Worm (Caenorhabditis elegans) whole organism, L4 larva: Measurements from ENCODE around the gene ugt-62.

Experiments used
- R02D3.7 ChIP-seq: fragments of 150-350 bp; sonication (generic microtip); optimal IDR thresholded peaks from 3 replicates; lab custom pipeline; 2014; ENCODE audit warnings: missing biosample characterization, missing genetic modification characterization
- T20F7.1 ChIP-seq: fragments of 200-800 bp; sonication (Bioruptor generic); optimal IDR thresholded peaks from 2 replicates; lab custom pipeline; 2018; ENCODE audit warnings: mild to moderate bottlenecking, missing genetic modification characterization, missing compliant biosample characterization
- T26A8.4 ChIP-seq: fragments of 200-800 bp; sonication (Bioruptor generic); IDR thresholded peaks from 2 replicates; pipeline ENCODE4 v1.3.6; 2022; ENCODE audit warnings: missing genetic modification characterization, missing compliant biosample characterization
- Y48G9A.11 ChIP-seq: fragments of 200-800 bp; sonication (Bioruptor generic); IDR thresholded peaks from 2 replicates; pipeline ENCODE4 v1.3.6; 2022; ENCODE audit warnings: missing genetic modification reagents, missing genetic modification characterization, missing compliant biosample characterization
- ZK546.5 ChIP-seq, 2 experiments: sonication (generic microtip); optimal IDR thresholded peaks; 2 replicates each; lab custom pipeline; 2017; ENCODE audit warnings: missing biosample characterization in 2 of 2, missing genetic modification characterization in 2 of 2
- aha-1 ChIP-seq: fragments of 150-350 bp; peaks from one replicate; lab custom pipeline; 2014; ENCODE audit warnings: missing biosample characterization, missing genetic modification characterization
- ama-1 ChIP-seq: fragments of 150-350 bp; optimal IDR thresholded peaks from 2 replicates; lab custom pipeline; 2014; ENCODE audit warnings: inconsistent platforms, mixed read lengths
- arid-1 ChIP-seq: fragments of 200-800 bp; sonication (Bioruptor generic); conservative IDR thresholded peaks from 2 replicates; pipeline ENCODE4 v1.3.6; 2022; ENCODE audit warnings: missing genetic modification reagents, missing genetic modification characterization, missing compliant biosample characterization
- attf-4 ChIP-seq: sonication (generic microtip); optimal IDR thresholded peaks from 3 replicates; lab custom pipeline; 2017; ENCODE audit warnings: missing biosample characterization, missing genetic modification characterization
- ceh-32 ChIP-seq: sonication (generic microtip); optimal IDR thresholded peaks from 2 replicates; lab custom pipeline; 2016; ENCODE audit warnings: mild to moderate bottlenecking, missing genetic modification characterization, missing compliant biosample characterization; ENCODE audit not compliant: poor library complexity
- ctbp-1 ChIP-seq: fragments of 200-800 bp; sonication (Bioruptor generic); IDR thresholded peaks from 2 replicates; pipeline ENCODE4 v1.3.6; 2022; ENCODE audit warnings: missing genetic modification reagents, missing genetic modification characterization, missing compliant biosample characterization
- daf-12 ChIP-seq: fragments of 150-350 bp; optimal IDR thresholded peaks from 2 replicates; lab custom pipeline; 2014; ENCODE audit warnings: missing biosample characterization, missing genetic modification reagents, missing genetic modification characterization
- daf-16 ChIP-seq, 3 experiments: sonication (generic microtip); optimal IDR thresholded peaks; 2 replicates each; lab custom pipeline; 2016 to 2017; ENCODE audit warnings: missing genetic modification characterization in 3 of 3, missing genetic modification reagents in 3 of 3, mild to moderate bottlenecking in 2 of 3, missing compliant biosample characterization in 2 of 3, missing biosample characterization in 1 of 3, moderate library complexity in 1 of 3
- daf-19 ChIP-seq: fragments of 200-800 bp; sonication (Bioruptor generic); conservative IDR thresholded peaks from 2 replicates; pipeline ENCODE4 v1.3.6; 2022; ENCODE audit warnings: missing genetic modification characterization, missing compliant biosample characterization
- dmd-6 ChIP-seq: fragments of 200-800 bp; sonication (Bioruptor generic); IDR thresholded peaks from 2 replicates; pipeline ENCODE4 v1.3.6; 2022; ENCODE audit warnings: missing genetic modification reagents, missing genetic modification characterization, missing compliant biosample characterization
- dmd-9 ChIP-seq: fragments of 200-800 bp; sonication (Bioruptor generic); IDR thresholded peaks from 2 replicates; pipeline ENCODE4 v1.3.6; 2022; ENCODE audit warnings: missing genetic modification reagents, missing genetic modification characterization, missing compliant biosample characterization
- duxl-1 ChIP-seq: sonication (generic microtip); optimal IDR thresholded peaks from 2 replicates; lab custom pipeline; 2016; ENCODE audit warnings: mild to moderate bottlenecking, missing genetic modification characterization, moderate library complexity, missing compliant biosample characterization; ENCODE audit not compliant: poor library complexity
- dve-1 ChIP-seq: sonication (generic microtip); optimal IDR thresholded peaks from 2 replicates; lab custom pipeline; 2017; ENCODE audit warnings: antibody characterized with exemption, mild to moderate bottlenecking, missing genetic modification characterization, missing compliant biosample characterization; ENCODE audit not compliant: insufficient read depth
- egl-43 ChIP-seq: fragments of 200-800 bp; sonication (Bioruptor generic); IDR thresholded peaks from 2 replicates; pipeline ENCODE4 v1.3.6; 2022; ENCODE audit warnings: missing genetic modification reagents, missing genetic modification characterization, missing compliant biosample characterization
- hlh-11 ChIP-seq: fragments of 200-800 bp; sonication (Bioruptor generic); optimal IDR thresholded peaks from 2 replicates; lab custom pipeline; 2018; ENCODE audit warnings: mild to moderate bottlenecking, missing genetic modification characterization, missing compliant biosample characterization
- hlh-30 ChIP-seq: sonication (generic microtip); optimal IDR thresholded peaks from 2 replicates; lab custom pipeline; 2017; ENCODE audit warnings: antibody characterized with exemption, mild to moderate bottlenecking, missing genetic modification characterization, missing compliant biosample characterization; ENCODE audit not compliant: insufficient read depth
- hmg-1.1 ChIP-seq: fragments of 200-800 bp; sonication (Bioruptor generic); IDR thresholded peaks from 2 replicates; pipeline ENCODE4 v1.3.6; 2022; ENCODE audit warnings: missing genetic modification reagents, missing genetic modification characterization, missing compliant biosample characterization
- jun-1 ChIP-seq: fragments of 150-350 bp; optimal IDR thresholded peaks from 2 replicates; lab custom pipeline; 2014; ENCODE audit warnings: missing biosample characterization, missing genetic modification reagents, missing genetic modification characterization
- lin-15B ChIP-seq: fragments of 150-350 bp; sonication (generic microtip); optimal IDR thresholded peaks from 3 replicates; lab custom pipeline; 2014; ENCODE audit warnings: missing biosample characterization, missing genetic modification characterization
- lin-29 ChIP-seq: fragments of 200-800 bp; sonication (Bioruptor generic); IDR thresholded peaks from 2 replicates; pipeline ENCODE4 v1.3.6; 2022; ENCODE audit warnings: missing genetic modification reagents, missing genetic modification characterization, missing compliant biosample characterization
- lin-39 ChIP-seq: fragments of 150-350 bp; optimal IDR thresholded peaks from 2 replicates; lab custom pipeline; 2014; ENCODE audit warnings: missing biosample characterization, missing genetic modification reagents, missing genetic modification characterization
- lsy-2 ChIP-seq, 2 experiments: fragments of 150-350 bp in 1 of 2; sonication (generic microtip) in 1 of 2; optimal IDR thresholded peaks; 2 replicates each; lab custom pipeline; 2014 to 2017; ENCODE audit warnings: missing biosample characterization in 2 of 2, missing genetic modification characterization in 2 of 2
- madf-5 ChIP-seq, 2 experiments: fragments of 200-800 bp; sonication (Bioruptor generic); IDR thresholded peaks; 2 replicates each; pipeline ENCODE4 v1.3.6; 2022; ENCODE audit warnings: missing compliant biosample characterization in 2 of 2, missing genetic modification characterization in 2 of 2
- madf-9 ChIP-seq: fragments of 200-800 bp; sonication (Bioruptor generic); conservative IDR thresholded peaks from 2 replicates; pipeline ENCODE4 v1.3.6; 2022; ENCODE audit warnings: missing genetic modification reagents, missing genetic modification characterization, missing compliant biosample characterization
- mdl-1 ChIP-seq, 2 experiments: fragments of 150-350 bp in 1 of 2; sonication (generic microtip) in 1 of 2; optimal IDR thresholded peaks; 2 replicates each; lab custom pipeline; 2014 to 2017; ENCODE audit warnings: missing biosample characterization in 2 of 2, missing genetic modification characterization in 2 of 2
- mdt-29 ChIP-seq: fragments of 200-800 bp; sonication (Bioruptor generic); IDR thresholded peaks from 2 replicates; pipeline ENCODE4 v1.3.6; 2022; ENCODE audit warnings: missing genetic modification reagents, missing genetic modification characterization, missing compliant biosample characterization
- mes-2 ChIP-seq: sonication (generic microtip); optimal IDR thresholded peaks from 2 replicates; lab custom pipeline; 2016; ENCODE audit warnings: missing genotype, mild to moderate bottlenecking, missing genetic modification characterization, missing compliant biosample characterization; ENCODE audit not compliant: poor library complexity, severe bottlenecking
- mxl-2 ChIP-seq: fragments of 200-800 bp; sonication (Bioruptor generic); conservative IDR thresholded peaks from 2 replicates; pipeline ENCODE4 v1.3.6; 2022; ENCODE audit warnings: missing genetic modification reagents, missing genetic modification characterization, missing compliant biosample characterization
- mxl-3 ChIP-seq: fragments of 200-800 bp; sonication (Bioruptor generic); optimal IDR thresholded peaks from 2 replicates; lab custom pipeline; 2018; ENCODE audit warnings: mild to moderate bottlenecking, missing genetic modification characterization, missing compliant biosample characterization
- nhr-102 ChIP-seq: sonication (generic microtip); optimal IDR thresholded peaks from 2 replicates; lab custom pipeline; 2016; ENCODE audit warnings: mild to moderate bottlenecking, missing genetic modification characterization, moderate library complexity, missing compliant biosample characterization
- nhr-28 ChIP-seq: fragments of 150-350 bp; optimal IDR thresholded peaks from 2 replicates; lab custom pipeline; 2014; ENCODE audit warnings: missing biosample characterization, missing genetic modification characterization
- nhr-41 ChIP-seq: fragments of 200-800 bp; sonication (Bioruptor generic); IDR thresholded peaks from 2 replicates; pipeline ENCODE4 v1.3.6; 2022; ENCODE audit warnings: missing genetic modification reagents, missing genetic modification characterization, missing compliant biosample characterization
- nhr-48 ChIP-seq: sonication (generic microtip); optimal IDR thresholded peaks from 2 replicates; lab custom pipeline; 2016; ENCODE audit warnings: mild to moderate bottlenecking, missing genetic modification characterization, missing compliant biosample characterization
- php-3 ChIP-seq: fragments of 200-800 bp; sonication (Bioruptor generic); IDR thresholded peaks from 2 replicates; pipeline ENCODE4 v1.3.6; 2022; ENCODE audit warnings: missing genetic modification reagents, missing genetic modification characterization, missing compliant biosample characterization
- pqm-1 ChIP-seq: sonication (generic microtip); optimal IDR thresholded peaks from 2 replicates; lab custom pipeline; 2017; ENCODE audit warnings: missing biosample characterization, missing genetic modification characterization
- snpc-4 ChIP-seq: fragments of 150-350 bp; optimal IDR thresholded peaks from 2 replicates; lab custom pipeline; 2014; ENCODE audit warnings: missing biosample characterization, missing genetic modification characterization
- unc-130 ChIP-seq: sonication (generic microtip); optimal IDR thresholded peaks from 2 replicates; lab custom pipeline; 2016; ENCODE audit warnings: missing genetic modification reagents, missing genetic modification characterization, missing compliant biosample characterization
- zfp-2 ChIP-seq: sonication (generic microtip); optimal IDR thresholded peaks from 2 replicates; lab custom pipeline; 2016; ENCODE audit warnings: mild to moderate bottlenecking, missing genetic modification characterization, missing compliant biosample characterization

Gene ugt-62

ce11 chrIII:4502559-4503240, 37.7 kb downstream of the ugt-62 start:
- no peak for TF ChIP-seq lin-15B (tag; lab: Kevin White, UChicago)
- TF ChIP-seq T26A8.4 (GFP tag; lab: Robert Waterston, UW), result peak; percentile 50
- TF ChIP-seq aha-1 (tag; lab: Kevin White, UChicago), result peak; percentile 48
- no peak for TF ChIP-seq nhr-41
- TF ChIP-seq ctbp-1 (GFP tag; lab: Robert Waterston, UW), result peak; percentile 14; the same call in 1 of the 2 replicates
- TF ChIP-seq R02D3.7 (tag; lab: Kevin White, UChicago), result no peak
- TF ChIP-seq dve-1 (tag; lab: Kevin White, UChicago), result peak; percentile 52
- peak; percentile 36 for TF ChIP-seq mxl-3 (GFP tag; lab: Kevin White, UChicago)
- peak; percentile 32 to 41 for TF ChIP-seq mdl-1 (tag; optimal IDR thresholded peaks at IDR 0.05; lab: Kevin White, UChicago)
- TF ChIP-seq ZK546.5 (tag; optimal IDR thresholded peaks at IDR 0.05; lab: Kevin White, UChicago), result no peak
- TF ChIP-seq nhr-102, result no peak
- TF ChIP-seq mxl-2 (GFP tag; lab: Robert Waterston, UW), result no peak
- peak; percentile 74 for TF ChIP-seq dmd-6 (GFP tag; lab: Robert Waterston, UW)
- peak; percentile 43; the same call in 1 of the 2 replicates for TF ChIP-seq hmg-1.1 (GFP tag; lab: Robert Waterston, UW)
- TF ChIP-seq zfp-2 (tag; lab: Kevin White, UChicago), result no peak
- no peak for TF ChIP-seq Y48G9A.11 (GFP tag; lab: Robert Waterston, UW)
- TF ChIP-seq nhr-28, result peak; percentile 74
- no peak for TF ChIP-seq madf-5 (GFP tag; IDR thresholded peaks at IDR 0.05; lab: Robert Waterston, UW)
- TF ChIP-seq ama-1, result no peak
- no peak for TF ChIP-seq snpc-4 (tag; lab: Kevin White, UChicago)
- TF ChIP-seq hlh-11 (tag; lab: Kevin White, UChicago), result peak; percentile 68
- TF ChIP-seq lsy-2 (tag; optimal IDR thresholded peaks at IDR 0.05; lab: Kevin White, UChicago), result peak in 1 of 2 experiments; percentile 36
- TF ChIP-seq attf-4 (tag; lab: Kevin White, UChicago), result no peak
- 0 out of 2 replicates have a peak, but pooled peaks have one; percentile 35 for TF ChIP-seq egl-43 (GFP tag; lab: Robert Waterston, UW)
- no peak for TF ChIP-seq arid-1 (GFP tag; lab: Robert Waterston, UW)
- no peak for TF ChIP-seq mdt-29 (GFP tag; lab: Robert Waterston, UW)
- no peak for TF ChIP-seq daf-16 (GFP tag; optimal IDR thresholded peaks at IDR 0.05; lab: Kevin White, UChicago)
- peak; percentile 57 for TF ChIP-seq daf-16 (tag; optimal IDR thresholded peaks at IDR 0.05; lab: Kevin White, UChicago)
- TF ChIP-seq daf-12 (tag; lab: Kevin White, UChicago), result no peak
- TF ChIP-seq ceh-32 (tag; lab: Kevin White, UChicago), result no peak
- TF ChIP-seq lin-39, result no peak
- no peak for TF ChIP-seq dmd-9 (GFP tag; lab: Robert Waterston, UW)
- TF ChIP-seq mes-2 (tag; lab: Kevin White, UChicago), result no peak
- TF ChIP-seq hlh-30, result peak; percentile 48
- no peak for TF ChIP-seq daf-19 (GFP tag; lab: Robert Waterston, UW)
- peak; percentile 1 for TF ChIP-seq T20F7.1 (GFP tag; lab: Kevin White, UChicago)
- TF ChIP-seq nhr-48, result peak; percentile 76
- no peak for TF ChIP-seq duxl-1
- TF ChIP-seq madf-9 (GFP tag; lab: Robert Waterston, UW), result peak; percentile 28; the same call in 1 of the 2 replicates
- TF ChIP-seq php-3 (GFP tag; lab: Robert Waterston, UW), result no peak
- peak; percentile 75 for TF ChIP-seq pqm-1
- TF ChIP-seq unc-130 (GFP tag; lab: Kevin White, UChicago), result no peak
- no peak for TF ChIP-seq lin-29
- TF ChIP-seq jun-1 (tag; lab: Kevin White, UChicago), result no peak
- TF ChIP-seq, all 104 proteins: peak for 18
